Fruit fly (Drosophila melanogaster) whole organism, wandering third instar larva: Measurements from ENCODE around the gene defl.
A peak's percentile ranks its signal among the peaks of the same experiment; 100 is the strongest.

Experiments used
- Abd-B ChIP-seq: fragments of >200 bp; optimal IDR thresholded peaks from 2 replicates; lab custom pipeline; 2017; ENCODE audit warnings: missing biosample characterization, missing genetic modification characterization
- CG32264 ChIP-seq: fragments of 200-800 bp; sonication (Bioruptor generic); optimal IDR thresholded peaks from 2 replicates; lab custom pipeline; 2016; ENCODE audit warnings: missing biosample characterization, missing genetic modification characterization
- CG9705 ChIP-seq: fragments of 200-800 bp; sonication (Bioruptor generic); optimal IDR thresholded peaks from 2 replicates; lab custom pipeline; 2018; ENCODE audit warnings: missing biosample characterization, mild to moderate bottlenecking, missing genetic modification characterization
- Dfd ChIP-seq: fragments of >200 bp; optimal IDR thresholded peaks from 2 replicates; lab custom pipeline; 2017; ENCODE audit warnings: missing biosample characterization, missing genetic modification characterization
- Dif ChIP-seq: fragments of 200-275, 200-300 bp; sonication (Bioruptor generic); optimal IDR thresholded peaks from 2 replicates; lab custom pipeline; 2018; ENCODE audit warnings: missing biosample characterization, missing genetic modification characterization; ENCODE audit not compliant: partially characterized antibody
- GATAd ChIP-seq: sonication (Bioruptor generic); optimal IDR thresholded peaks from 2 replicates; lab custom pipeline; 2016; ENCODE audit warnings: missing biosample characterization, missing genetic modification characterization
- HLH106 ChIP-seq: fragments of 200-800 bp; optimal IDR thresholded peaks from 3 replicates; lab custom pipeline; 2019; ENCODE audit warnings: missing biosample characterization, mild to moderate bottlenecking, missing genetic modification characterization, moderate library complexity
- Hnf4 ChIP-seq: fragments of 200-800 bp; sonication (Bioruptor generic); optimal IDR thresholded peaks from 2 replicates; lab custom pipeline; 2016; ENCODE audit warnings: missing biosample characterization, mild to moderate bottlenecking, missing genetic modification characterization
- Hr78 ChIP-seq: fragments of >200 bp; optimal IDR thresholded peaks from 2 replicates; lab custom pipeline; 2017; ENCODE audit warnings: missing biosample characterization, missing genetic modification characterization
- Hr83 ChIP-seq: fragments of 200-300 bp; sonication (Bioruptor generic); optimal IDR thresholded peaks from 2 replicates; lab custom pipeline; 2016; ENCODE audit warnings: missing biosample characterization, mild to moderate bottlenecking, missing genetic modification characterization, moderate library complexity; ENCODE audit not compliant: poor library complexity, severe bottlenecking
- Myc ChIP-seq: fragments of >200 bp; optimal IDR thresholded peaks from 2 replicates; lab custom pipeline; 2017
- N ChIP-seq: fragments of >200 bp; optimal IDR thresholded peaks from 2 replicates; lab custom pipeline; 2018; ENCODE audit warnings: missing biosample characterization, missing external identifiers, missing genetic modification characterization
- OdsH ChIP-seq: fragments of 200-800 bp; sonication (Bioruptor generic); optimal IDR thresholded peaks from 2 replicates; lab custom pipeline; 2016; ENCODE audit warnings: missing biosample characterization, mild to moderate bottlenecking, missing genetic modification characterization
- Rel ChIP-seq, 2 experiments: fragments of 200-800 bp; sonication (Bioruptor generic) in 1 of 2; optimal IDR thresholded peaks; 2 replicates in 1 of 2; 3 replicates in 1 of 2; lab custom pipeline; 2016 to 2019; ENCODE audit warnings: mild to moderate bottlenecking in 2 of 2, missing biosample characterization in 2 of 2, missing genetic modification characterization in 2 of 2, moderate library complexity in 1 of 2
- Sp1 ChIP-seq: fragments of 200-800 bp; sonication (Bioruptor generic); optimal IDR thresholded peaks from 3 replicates; lab custom pipeline; 2019; ENCODE audit warnings: missing biosample characterization, mild to moderate bottlenecking, missing genetic modification characterization, moderate library complexity
- Vsx2 ChIP-seq: fragments of 200-300, 225-300 bp; sonication (Bioruptor generic); optimal IDR thresholded peaks from 2 replicates; lab custom pipeline; 2018; ENCODE audit warnings: missing biosample characterization, missing genetic modification characterization; ENCODE audit not compliant: partially characterized antibody
- br ChIP-seq: fragments of 200-800 bp; sonication (Bioruptor generic); optimal IDR thresholded peaks from 2 replicates; lab custom pipeline; 2016; ENCODE audit warnings: missing biosample characterization, missing genetic modification characterization
- dl ChIP-seq, 2 experiments: fragments of 175-275, 200-275 bp in 1 of 2; fragments of 200-275 bp in 1 of 2; sonication (Bioruptor generic); optimal IDR thresholded peaks; lab custom pipeline; 2018; ENCODE audit warnings: mild to moderate bottlenecking in 2 of 2, missing biosample characterization in 2 of 2, missing genetic modification characterization in 2 of 2, moderate library complexity in 2 of 2; ENCODE audit not compliant: partially characterized antibody in 2 of 2, insufficient read depth in 1 of 2
- dsf ChIP-seq: sonication (Bioruptor generic); optimal IDR thresholded peaks from 2 replicates; lab custom pipeline; 2016; ENCODE audit warnings: missing biosample characterization, missing genetic modification characterization, borderline replicate concordance
- ey ChIP-seq: fragments of 200-800 bp; sonication (Bioruptor generic); optimal IDR thresholded peaks from 2 replicates; lab custom pipeline; 2016; ENCODE audit warnings: missing biosample characterization, missing genetic modification characterization
- foxo ChIP-seq, 2 experiments: fragments of 200-800 bp; sonication (Bioruptor generic); optimal IDR thresholded peaks; 2 replicates in 1 of 2; 3 replicates in 1 of 2; lab custom pipeline; 2016 to 2017; ENCODE audit warnings: missing biosample characterization in 2 of 2, missing genetic modification characterization in 2 of 2
- fru ChIP-seq: fragments of 200-800 bp; sonication (Bioruptor generic); optimal IDR thresholded peaks from 3 replicates; lab custom pipeline; 2016; ENCODE audit warnings: missing biosample characterization, mild to moderate bottlenecking, missing genetic modification characterization
- h ChIP-seq: fragments of 200-800 bp; sonication (Bioruptor generic); optimal IDR thresholded peaks from 3 replicates; lab custom pipeline; 2016; ENCODE audit warnings: missing biosample characterization, mild to moderate bottlenecking, missing genetic modification characterization
- jim ChIP-seq: fragments of 175-275, 200-325 bp; sonication (Bioruptor generic); optimal IDR thresholded peaks from 2 replicates; lab custom pipeline; 2016; ENCODE audit warnings: missing biosample characterization, mild to moderate bottlenecking, missing genetic modification characterization
- lola ChIP-seq: fragments of >200 bp; optimal IDR thresholded peaks from 2 replicates; lab custom pipeline; 2017; ENCODE audit warnings: missing biosample characterization, missing genetic modification characterization
- psq ChIP-seq: fragments of 200-800 bp; sonication (Bioruptor generic); optimal IDR thresholded peaks from 3 replicates; lab custom pipeline; 2017; ENCODE audit warnings: missing biosample characterization, mild to moderate bottlenecking, missing genetic modification characterization, moderate library complexity
- rgr ChIP-seq: fragments of 200-800 bp; sonication (Bioruptor generic); optimal IDR thresholded peaks from 3 replicates; lab custom pipeline; 2016; ENCODE audit warnings: missing biosample characterization, mild to moderate bottlenecking, missing genetic modification characterization
- sage ChIP-seq: fragments of 200-800 bp; sonication (Bioruptor generic); optimal IDR thresholded peaks from 2 replicates; lab custom pipeline; 2016; ENCODE audit warnings: missing biosample characterization, mild to moderate bottlenecking, missing genetic modification characterization
- sv ChIP-seq: fragments of 200-800 bp; sonication (Bioruptor generic); optimal IDR thresholded peaks from 3 replicates; lab custom pipeline; 2016; ENCODE audit warnings: missing biosample characterization, missing genetic modification characterization
- tai ChIP-seq: sonication (Bioruptor generic); optimal IDR thresholded peaks from 2 replicates; lab custom pipeline; 2016; ENCODE audit warnings: missing biosample characterization, missing genetic modification characterization
- woc ChIP-seq: sonication (Bioruptor generic); optimal IDR thresholded peaks from 2 replicates; lab custom pipeline; 2016; ENCODE audit warnings: missing biosample characterization, mild to moderate bottlenecking, missing genetic modification characterization

The defl gene

dm6 chr3L:9723108-9723507 lies at the start of gene defl, which contains the start of gene nbs:
Gene defl (plus strand): TSS chr3L:9723423.
Gene nbs (minus strand): TSS chr3L:9723194.
- TF ChIP-seq psq (GFP tag; lab: Kevin White, UChicago) (peak; percentile 62), Dfd (GFP tag; lab: Kevin White, UChicago) (no peak), CG9705 (GFP tag; lab: Kevin White, UChicago) (peak; percentile 67), OdsH (GFP tag; lab: Kevin White, UChicago) (peak; percentile 62), Abd-B (GFP tag; lab: Kevin White, UChicago) (no peak), N (GFP tag; lab: Kevin White, UChicago) (no peak), sv (GFP tag; lab: Kevin White, UChicago) (peak; percentile 56), woc (GFP tag; lab: Kevin White, UChicago) (no peak), ey (GFP tag; lab: Kevin White, UChicago) (peak; percentile 72), h (GFP tag; lab: Kevin White, UChicago) (no peak), rgr (peak; percentile 80), dsf (GFP tag; lab: Kevin White, UChicago) (peak; percentile 46), Rel (GFP tag; optimal IDR thresholded peaks at IDR 0.05; lab: Kevin White, UChicago) (no peak), Rel (tag; optimal IDR thresholded peaks at IDR 0.05; lab: Kevin White, UChicago) (peak; percentile 49), Myc (lab: Kevin White, UChicago) (peak; percentile 27), GATAd (GFP tag; lab: Kevin White, UChicago) (no peak), HLH106 (tag; lab: Kevin White, UChicago) (peak; percentile 85), Dif (no peak)

- TF ChIP-seq Dfd (GFP tag; lab: Kevin White, UChicago) (no peak), dsf (GFP tag; lab: Kevin White, UChicago) (no peak), dl (GFP tag; optimal IDR thresholded peaks at IDR 0.05; lab: Kevin White, UChicago; ENCODE audit: insufficient read depth in 1 of 2, partially characterized antibody in 2 of 2) (no peak), CG9705 (GFP tag; lab: Kevin White, UChicago) (no peak), Hnf4 (GFP tag; lab: Kevin White, UChicago) (no peak), sage (GFP tag; lab: Kevin White, UChicago) (no peak), lola (GFP tag; lab: Kevin White, UChicago) (no peak), OdsH (GFP tag; lab: Kevin White, UChicago) (no peak), CG32264 (GFP tag; lab: Kevin White, UChicago) (no peak)
Observed at dm6 chr3L:9674300-9674699, 48.9 kb upstream of the defl start.

- TF ChIP-seq Hr83 (GFP tag; lab: Kevin White, UChicago), result no peak
- TF ChIP-seq CG9705 (GFP tag; lab: Kevin White, UChicago), result peak; percentile 59
- TF ChIP-seq OdsH (GFP tag; lab: Kevin White, UChicago), result peak; percentile 13
- TF ChIP-seq foxo (GFP tag; optimal IDR thresholded peaks at IDR 0.05; lab: Kevin White, UChicago), result peak in 1 of 2 experiments; percentile 77
- TF ChIP-seq rgr, result peak; percentile 18
- TF ChIP-seq Hnf4 (GFP tag; lab: Kevin White, UChicago), result peak; percentile 32
- peak; percentile 82 for TF ChIP-seq sage (GFP tag; lab: Kevin White, UChicago)
- TF ChIP-seq N (GFP tag; lab: Kevin White, UChicago), result no peak
- no peak for TF ChIP-seq Hr78 (GFP tag; lab: Kevin White, UChicago)
- TF ChIP-seq Dif, result peak; percentile 43
- peak; percentile 83 for TF ChIP-seq jim
- TF ChIP-seq HLH106 (tag; lab: Kevin White, UChicago), result peak; percentile 25
- TF ChIP-seq Rel (GFP tag; optimal IDR thresholded peaks at IDR 0.05; lab: Kevin White, UChicago), result peak; percentile 90
- peak; percentile 74 for TF ChIP-seq Rel (tag; optimal IDR thresholded peaks at IDR 0.05; lab: Kevin White, UChicago)
- TF ChIP-seq CG32264 (GFP tag; lab: Kevin White, UChicago), result peak; percentile 77
- TF ChIP-seq dsf (GFP tag; lab: Kevin White, UChicago), result no peak
- TF ChIP-seq Sp1 (GFP tag; lab: Kevin White, UChicago), result peak; percentile 93
- TF ChIP-seq fru, result peak; percentile 9
- peak; percentile 59 for TF ChIP-seq br
- TF ChIP-seq h (GFP tag; lab: Kevin White, UChicago), result peak; percentile 66
- TF ChIP-seq psq (GFP tag; lab: Kevin White, UChicago), result peak; percentile 42
- TF ChIP-seq Vsx2, result no peak
Observed at dm6 chr3L:9675528-9675963, 47.7 kb upstream of the defl start.

dm6 chr3L:9677260-9677659 lies 46.0 kb upstream of the defl start:
- no peak for TF ChIP-seq tai (GFP tag; lab: Kevin White, UChicago)
- TF ChIP-seq Rel (GFP tag; optimal IDR thresholded peaks at IDR 0.05; lab: Kevin White, UChicago), result no peak
- TF ChIP-seq Rel (tag; optimal IDR thresholded peaks at IDR 0.05; lab: Kevin White, UChicago), result peak; percentile 60
